Worm (Caenorhabditis elegans) whole organism, L4 larva: Measurements from ENCODE around the gene F33G12.6.
A peak's percentile ranks its signal among the peaks of the same experiment; 100 is the strongest.

ENCODE experiments used
- D1046.2 ChIP-seq: fragments of 200-800 bp; sonication (Bioruptor generic); IDR thresholded peaks from 2 replicates; pipeline ENCODE4 v1.3.6; 2022; ENCODE audit warnings: missing genetic modification characterization, missing compliant biosample characterization
- F10B5.3 ChIP-seq: sonication (generic microtip); optimal IDR thresholded peaks from 2 replicates; lab custom pipeline; 2016; ENCODE audit warnings: mild to moderate bottlenecking, missing genetic modification characterization, missing compliant biosample characterization
- F26F4.8 ChIP-seq: fragments of 200-800 bp; sonication (Bioruptor generic); conservative IDR thresholded peaks from 2 replicates; pipeline ENCODE4 v1.3.6; 2022; ENCODE audit warnings: missing genetic modification characterization, missing compliant biosample characterization
- F37D6.2 ChIP-seq: sonication (generic microtip); optimal IDR thresholded peaks from 2 replicates; lab custom pipeline; 2016; ENCODE audit warnings: mild to moderate bottlenecking, missing genetic modification characterization, missing compliant biosample characterization
- F49E8.2 ChIP-seq: sonication (generic microtip); optimal IDR thresholded peaks from 2 replicates; lab custom pipeline; 2016; ENCODE audit warnings: missing compliant biosample characterization, mild to moderate bottlenecking, missing genetic modification characterization, borderline replicate concordance
- R02D3.7 ChIP-seq: fragments of 150-350 bp; sonication (generic microtip); optimal IDR thresholded peaks from 3 replicates; lab custom pipeline; 2014; ENCODE audit warnings: missing biosample characterization, missing genetic modification characterization
- T26A8.4 ChIP-seq: fragments of 200-800 bp; sonication (Bioruptor generic); IDR thresholded peaks from 2 replicates; pipeline ENCODE4 v1.3.6; 2022; ENCODE audit warnings: missing genetic modification characterization, missing compliant biosample characterization
- Y105C5A.15 ChIP-seq: fragments of 200-800 bp; sonication (Bioruptor generic); IDR thresholded peaks from 2 replicates; pipeline ENCODE4 v1.3.6; 2022; ENCODE audit warnings: missing genetic modification characterization, missing compliant biosample characterization
- Y48G9A.11 ChIP-seq: fragments of 200-800 bp; sonication (Bioruptor generic); IDR thresholded peaks from 2 replicates; pipeline ENCODE4 v1.3.6; 2022; ENCODE audit warnings: missing genetic modification reagents, missing genetic modification characterization, missing compliant biosample characterization
- Y5F2A.4 ChIP-seq: fragments of 200-800 bp; sonication (Bioruptor generic); optimal IDR thresholded peaks from 2 replicates; lab custom pipeline; 2018; ENCODE audit warnings: mild to moderate bottlenecking, missing genetic modification characterization, missing compliant biosample characterization
- ZK337.2 ChIP-seq: fragments of 200-800 bp; sonication (Bioruptor generic); IDR thresholded peaks from 2 replicates; pipeline ENCODE4 v1.3.6; 2022; ENCODE audit warnings: missing genetic modification reagents, missing genetic modification characterization, missing compliant biosample characterization
- ZK546.5 ChIP-seq, 2 experiments: sonication (generic microtip); optimal IDR thresholded peaks; 2 replicates each; lab custom pipeline; 2017; ENCODE audit warnings: missing biosample characterization in 2 of 2, missing genetic modification characterization in 2 of 2
- ama-1 ChIP-seq: fragments of 150-350 bp; optimal IDR thresholded peaks from 2 replicates; lab custom pipeline; 2014; ENCODE audit warnings: inconsistent platforms, mixed read lengths
- arid-1 ChIP-seq: fragments of 200-800 bp; sonication (Bioruptor generic); conservative IDR thresholded peaks from 2 replicates; pipeline ENCODE4 v1.3.6; 2022; ENCODE audit warnings: missing genetic modification reagents, missing genetic modification characterization, missing compliant biosample characterization
- ceh-62 ChIP-seq: sonication (generic microtip); optimal IDR thresholded peaks from 2 replicates; lab custom pipeline; 2017; ENCODE audit warnings: missing biosample characterization, missing genetic modification characterization
- daf-16 ChIP-seq, 3 experiments: sonication (generic microtip); optimal IDR thresholded peaks; 2 replicates each; lab custom pipeline; 2016 to 2017; ENCODE audit warnings: missing genetic modification characterization in 3 of 3, missing genetic modification reagents in 3 of 3, mild to moderate bottlenecking in 2 of 3, missing compliant biosample characterization in 2 of 3, missing biosample characterization in 1 of 3, moderate library complexity in 1 of 3
- daf-19 ChIP-seq: fragments of 200-800 bp; sonication (Bioruptor generic); conservative IDR thresholded peaks from 2 replicates; pipeline ENCODE4 v1.3.6; 2022; ENCODE audit warnings: missing genetic modification characterization, missing compliant biosample characterization
- dmd-6 ChIP-seq: fragments of 200-800 bp; sonication (Bioruptor generic); IDR thresholded peaks from 2 replicates; pipeline ENCODE4 v1.3.6; 2022; ENCODE audit warnings: missing genetic modification reagents, missing genetic modification characterization, missing compliant biosample characterization
- dmd-9 ChIP-seq: fragments of 200-800 bp; sonication (Bioruptor generic); IDR thresholded peaks from 2 replicates; pipeline ENCODE4 v1.3.6; 2022; ENCODE audit warnings: missing genetic modification reagents, missing genetic modification characterization, missing compliant biosample characterization
- dve-1 ChIP-seq: sonication (generic microtip); optimal IDR thresholded peaks from 2 replicates; lab custom pipeline; 2017; ENCODE audit warnings: antibody characterized with exemption, mild to moderate bottlenecking, missing genetic modification characterization, missing compliant biosample characterization; ENCODE audit not compliant: insufficient read depth
- fkh-10 ChIP-seq: fragments of 150-350 bp; optimal IDR thresholded peaks from 2 replicates; lab custom pipeline; 2014; ENCODE audit warnings: missing biosample characterization, missing genetic modification reagents, missing genetic modification characterization
- hif-1 ChIP-seq, 2 experiments: sonication (generic microtip); optimal IDR thresholded peaks; 2 replicates each; lab custom pipeline; 2016 to 2017; ENCODE audit warnings: missing compliant biosample characterization in 2 of 2, missing genetic modification characterization in 2 of 2, missing genetic modification reagents in 2 of 2, missing genotype in 2 of 2, mild to moderate bottlenecking in 1 of 2
- lim-7 ChIP-seq: fragments of 200-800 bp; sonication (Bioruptor generic); IDR thresholded peaks from 2 replicates; pipeline ENCODE4 v1.3.6; 2022; ENCODE audit warnings: missing genetic modification characterization, missing compliant biosample characterization
- lin-15B ChIP-seq: fragments of 150-350 bp; sonication (generic microtip); optimal IDR thresholded peaks from 3 replicates; lab custom pipeline; 2014; ENCODE audit warnings: missing biosample characterization, missing genetic modification characterization
- lin-39 ChIP-seq: fragments of 150-350 bp; optimal IDR thresholded peaks from 2 replicates; lab custom pipeline; 2014; ENCODE audit warnings: missing biosample characterization, missing genetic modification reagents, missing genetic modification characterization
- lir-3 ChIP-seq: sonication (generic microtip); optimal IDR thresholded peaks from 2 replicates; lab custom pipeline; 2016; ENCODE audit warnings: mild to moderate bottlenecking, missing genetic modification characterization, missing compliant biosample characterization
- lsy-2 ChIP-seq, 2 experiments: fragments of 150-350 bp in 1 of 2; sonication (generic microtip) in 1 of 2; optimal IDR thresholded peaks; 2 replicates each; lab custom pipeline; 2014 to 2017; ENCODE audit warnings: missing biosample characterization in 2 of 2, missing genetic modification characterization in 2 of 2
- mdt-29 ChIP-seq: fragments of 200-800 bp; sonication (Bioruptor generic); IDR thresholded peaks from 2 replicates; pipeline ENCODE4 v1.3.6; 2022; ENCODE audit warnings: missing genetic modification reagents, missing genetic modification characterization, missing compliant biosample characterization
- mep-1 ChIP-seq: fragments of 150-350 bp; sonication (generic microtip); optimal IDR thresholded peaks from 3 replicates; lab custom pipeline; 2014; ENCODE audit warnings: missing biosample characterization, missing genetic modification characterization
- mes-2 ChIP-seq: sonication (generic microtip); optimal IDR thresholded peaks from 2 replicates; lab custom pipeline; 2016; ENCODE audit warnings: missing genotype, mild to moderate bottlenecking, missing genetic modification characterization, missing compliant biosample characterization; ENCODE audit not compliant: poor library complexity, severe bottlenecking
- nhr-11 ChIP-seq: fragments of 150-350 bp; optimal IDR thresholded peaks from 2 replicates; lab custom pipeline; 2014; ENCODE audit warnings: missing biosample characterization, missing genetic modification characterization
- nhr-237 ChIP-seq: sonication (generic microtip); optimal IDR thresholded peaks from 2 replicates; lab custom pipeline; 2017; ENCODE audit warnings: missing biosample characterization, missing genetic modification characterization
- nhr-25 ChIP-seq: sonication (generic microtip); optimal IDR thresholded peaks from 2 replicates; lab custom pipeline; 2017; ENCODE audit warnings: missing genetic modification characterization, mild to moderate bottlenecking, missing compliant biosample characterization, antibody characterized with exemption, moderate library complexity, borderline replicate concordance; ENCODE audit not compliant: insufficient read depth
- nhr-28 ChIP-seq: fragments of 150-350 bp; optimal IDR thresholded peaks from 2 replicates; lab custom pipeline; 2014; ENCODE audit warnings: missing biosample characterization, missing genetic modification characterization
- nhr-41 ChIP-seq: fragments of 200-800 bp; sonication (Bioruptor generic); IDR thresholded peaks from 2 replicates; pipeline ENCODE4 v1.3.6; 2022; ENCODE audit warnings: missing genetic modification reagents, missing genetic modification characterization, missing compliant biosample characterization
- nhr-6 ChIP-seq: fragments of 150-350 bp; optimal IDR thresholded peaks from 2 replicates; lab custom pipeline; 2014; ENCODE audit warnings: missing biosample characterization, missing genetic modification characterization
- pha-4 ChIP-seq, 2 experiments: fragments of 150-350 bp in 1 of 2; fragments of 200-800 bp in 1 of 2; sonication (Bioruptor generic) in 1 of 2; IDR thresholded peaks in 1 of 2; optimal IDR thresholded peaks in 1 of 2; 2 replicates each; pipeline versions ENCODE4 v1.3.6 to Lab custom; 2014 to 2022; ENCODE audit warnings: missing genetic modification characterization in 2 of 2, missing genetic modification reagents in 2 of 2, missing biosample characterization in 1 of 2, missing compliant biosample characterization in 1 of 2
- php-3 ChIP-seq: fragments of 200-800 bp; sonication (Bioruptor generic); IDR thresholded peaks from 2 replicates; pipeline ENCODE4 v1.3.6; 2022; ENCODE audit warnings: missing genetic modification reagents, missing genetic modification characterization, missing compliant biosample characterization
- pqm-1 ChIP-seq: sonication (generic microtip); optimal IDR thresholded peaks from 2 replicates; lab custom pipeline; 2017; ENCODE audit warnings: missing biosample characterization, missing genetic modification characterization
- rbr-2 ChIP-seq: sonication (generic microtip); optimal IDR thresholded peaks from 2 replicates; lab custom pipeline; 2016; ENCODE audit warnings: missing genotype, missing genetic modification characterization, missing compliant biosample characterization
- set-16 ChIP-seq: fragments of 200-800 bp; sonication (Bioruptor generic); IDR thresholded peaks from 2 replicates; pipeline ENCODE4 v1.3.6; 2022; ENCODE audit warnings: missing genetic modification reagents, missing genetic modification characterization, missing compliant biosample characterization
- spr-1 ChIP-seq: sonication (generic microtip); optimal IDR thresholded peaks from 2 replicates; lab custom pipeline; 2016; ENCODE audit warnings: mild to moderate bottlenecking, missing genetic modification characterization, missing compliant biosample characterization
- spr-3 ChIP-seq: fragments of 200-800 bp; sonication (Bioruptor generic); optimal IDR thresholded peaks from 2 replicates; lab custom pipeline; 2018; ENCODE audit warnings: mild to moderate bottlenecking, missing genetic modification characterization, missing compliant biosample characterization
- tag-97 ChIP-seq: fragments of 200-800 bp; sonication (Bioruptor generic); IDR thresholded peaks from 2 replicates; pipeline ENCODE4 v1.3.6; 2022; ENCODE audit warnings: missing genetic modification characterization, missing compliant biosample characterization
- unc-130 ChIP-seq: sonication (generic microtip); optimal IDR thresholded peaks from 2 replicates; lab custom pipeline; 2016; ENCODE audit warnings: missing genetic modification reagents, missing genetic modification characterization, missing compliant biosample characterization
- vab-7 ChIP-seq: fragments of 200-800 bp; sonication (Bioruptor generic); IDR thresholded peaks from 2 replicates; pipeline ENCODE4 v1.3.6; 2022; ENCODE audit warnings: missing genetic modification reagents, missing genetic modification characterization, missing compliant biosample characterization
- zfp-2 ChIP-seq: sonication (generic microtip); optimal IDR thresholded peaks from 2 replicates; lab custom pipeline; 2016; ENCODE audit warnings: mild to moderate bottlenecking, missing genetic modification characterization, missing compliant biosample characterization
- zip-11 ChIP-seq: fragments of 200-800 bp; sonication (Bioruptor generic); IDR thresholded peaks from 2 replicates; pipeline ENCODE4 v1.3.6; 2022; ENCODE audit warnings: missing genetic modification characterization, missing compliant biosample characterization
- zip-2 ChIP-seq: fragments of 150-350 bp; optimal IDR thresholded peaks from 2 replicates; lab custom pipeline; 2014; ENCODE audit warnings: missing biosample characterization, missing genetic modification characterization

Gene F33G12.6

ce11 chrII:5016977-5017585 is 32.6 kb upstream of the F33G12.6 start (continued):
- TF ChIP-seq nhr-28 (tag; lab: Kevin White, UChicago): peak; percentile 72
- TF ChIP-seq zfp-2 (tag; lab: Kevin White, UChicago): no peak
- TF ChIP-seq nhr-6: peak; percentile 21
- TF ChIP-seq daf-19 (GFP tag; lab: Robert Waterston, UW): no peak
- TF ChIP-seq nhr-25 (tag; lab: Kevin White, UChicago): no peak
- TF ChIP-seq daf-16 (GFP tag; optimal IDR thresholded peaks at IDR 0.05; lab: Kevin White, UChicago): peak; percentile 11 to 19
- TF ChIP-seq daf-16 (tag; optimal IDR thresholded peaks at IDR 0.05; lab: Kevin White, UChicago): peak; percentile 74
- TF ChIP-seq set-16 (GFP tag; lab: Robert Waterston, UW): peak; percentile 44; the same call in 1 of the 2 replicates
- no peak for TF ChIP-seq mdt-29 (GFP tag; lab: Robert Waterston, UW)
- no peak for TF ChIP-seq zip-11
- peak in 1 of 2 experiments; percentile 20 for TF ChIP-seq ZK546.5 (tag; optimal IDR thresholded peaks at IDR 0.05; lab: Kevin White, UChicago)
- TF ChIP-seq F26F4.8 (GFP tag; lab: Robert Waterston, UW): no peak
- no peak for TF ChIP-seq nhr-237 (tag; lab: Kevin White, UChicago)
- TF ChIP-seq D1046.2 (GFP tag; lab: Robert Waterston, UW): no peak
- TF ChIP-seq rbr-2 (tag; lab: Kevin White, UChicago): peak; percentile 84
- TF ChIP-seq nhr-41 (GFP tag; lab: Robert Waterston, UW): no peak
- no peak for TF ChIP-seq pqm-1
- TF ChIP-seq nhr-11 (tag; lab: Kevin White, UChicago): peak; percentile 63
- peak; percentile 59; the same call in 1 of the 2 replicates for TF ChIP-seq dmd-6 (GFP tag; lab: Robert Waterston, UW)
- TF ChIP-seq Y5F2A.4 (GFP tag; lab: Kevin White, UChicago): no peak
- TF ChIP-seq ZK337.2 (GFP tag; lab: Robert Waterston, UW): no peak
- peak; percentile 58 for TF ChIP-seq fkh-10 (GFP tag; lab: Kevin White, UChicago)
- TF ChIP-seq spr-1: peak; percentile 35
- no peak for TF ChIP-seq R02D3.7 (tag; lab: Kevin White, UChicago)
- TF ChIP-seq lir-3 (tag; lab: Kevin White, UChicago): no peak
- no peak for TF ChIP-seq ceh-62 (tag; lab: Kevin White, UChicago)
- TF ChIP-seq mes-2: peak; percentile 69
- no peak for TF ChIP-seq tag-97 (GFP tag; lab: Robert Waterston, UW)
- no peak for TF ChIP-seq mep-1 (tag; lab: Kevin White, UChicago)
- 0 out of 2 replicates have a peak, but pooled peaks have one; percentile 23 for TF ChIP-seq arid-1 (GFP tag; lab: Robert Waterston, UW)
- no peak for TF ChIP-seq Y48G9A.11 (GFP tag; lab: Robert Waterston, UW)
- TF ChIP-seq dmd-9 (GFP tag; lab: Robert Waterston, UW): no peak
- TF ChIP-seq F37D6.2 (tag; lab: Kevin White, UChicago): peak; percentile 5
- TF ChIP-seq zip-2 (tag; lab: Kevin White, UChicago): no peak
- TF ChIP-seq Y105C5A.15 (GFP tag; lab: Robert Waterston, UW): no peak
- 0 out of 2 replicates have a peak, but pooled peaks have one; percentile 16 for TF ChIP-seq php-3
- TF ChIP-seq lin-15B (tag; lab: Kevin White, UChicago): no peak
- no peak for TF ChIP-seq spr-3 (GFP tag; lab: Kevin White, UChicago)
- TF ChIP-seq lim-7: no peak
- TF ChIP-seq unc-130 (GFP tag; lab: Kevin White, UChicago): no peak
- no peak for TF ChIP-seq lin-39 (tag; lab: Kevin White, UChicago)
- TF ChIP-seq vab-7 (GFP tag; lab: Robert Waterston, UW): no peak
- TF ChIP-seq lsy-2 (tag; optimal IDR thresholded peaks at IDR 0.05; lab: Kevin White, UChicago): peak; percentile 57 to 76
- TF ChIP-seq T26A8.4 (GFP tag; lab: Robert Waterston, UW): peak; percentile 49; the same call in 1 of the 2 replicates
- TF ChIP-seq F49E8.2: no peak
- no peak for TF ChIP-seq ama-1 (lab: Kevin White, UChicago)
- peak in 1 of 2 experiments; percentile 51 for TF ChIP-seq hif-1 (tag; optimal IDR thresholded peaks at IDR 0.05; lab: Kevin White, UChicago)
- peak; percentile 78 for TF ChIP-seq dve-1
- TF ChIP-seq F10B5.3 (tag; lab: Kevin White, UChicago): no peak
- TF ChIP-seq pha-4 (GFP tag; IDR thresholded peaks at IDR 0.05; lab: Robert Waterston, UW): peak; percentile 63; the same call in 1 of the 2 replicates
- no peak for TF ChIP-seq pha-4 (tag; optimal IDR thresholded peaks at IDR 0.05; lab: Kevin White, UChicago)
